Fruit fly (Drosophila melanogaster) whole organism, larva: ENCODE data around the gene CG9733.

Source experiments
- noc ChIP-seq: fragments of 200-800 bp; sonication (Bioruptor generic); optimal IDR thresholded peaks from 3 replicates; lab custom pipeline; 2019; ENCODE audit warnings: missing biosample characterization, mild to moderate bottlenecking, missing genetic modification characterization, moderate library complexity

The CG9733 gene

dm6 chr3R:30277700-30278099 lies 31.2 kb upstream of the CG9733 start, which contains the start of gene heca:
heca (plus strand) TSS chr3R:30277932.
- no peak for TF ChIP-seq noc

- TF ChIP-seq noc, result no peak
These were observed 30.2 kb upstream of the CG9733 start for dm6 chr3R:30276482-30277282.

- TF ChIP-seq noc, result no peak
These were observed 29.5 kb upstream of the CG9733 start for dm6 chr3R:30275970-30276369.

- TF ChIP-seq noc, result no peak
These were observed 27.4 kb upstream of the CG9733 start for dm6 chr3R:30273898-30274297.

- no peak for TF ChIP-seq noc
These were observed 26.4 kb upstream of the CG9733 start for dm6 chr3R:30272858-30273379.

dm6 chr3R:30272176-30272857 lies 25.8 kb upstream of the CG9733 start:
- TF ChIP-seq noc, result no peak

dm6 chr3R:30271120-30271467 lies 24.6 kb upstream of the CG9733 start:
- TF ChIP-seq noc, result no peak

dm6 chr3R:30270318-30271119 lies 24.0 kb upstream of the CG9733 start:
- no peak for TF ChIP-seq noc

dm6 chr3R:30268733-30269132 lies 22.2 kb upstream of the CG9733 start:
- TF ChIP-seq noc, result no peak

- no peak for TF ChIP-seq noc
These were observed 18.9 kb upstream of the CG9733 start for dm6 chr3R:30265420-30265819.

- no peak for TF ChIP-seq noc
These were observed 18.3 kb upstream of the CG9733 start for dm6 chr3R:30264671-30265282.

- no peak for TF ChIP-seq noc
These were observed 17.2 kb upstream of the CG9733 start for dm6 chr3R:30263708-30264107.

dm6 chr3R:30261838-30262237 lies 15.3 kb upstream of the CG9733 start:
- TF ChIP-seq noc, result no peak

- TF ChIP-seq noc, result no peak
These were observed 13.1 kb upstream of the CG9733 start for dm6 chr3R:30259561-30259960.

- TF ChIP-seq noc, result no peak
These were observed 12.5 kb upstream of the CG9733 start for dm6 chr3R:30258991-30259351.

dm6 chr3R:30258298-30258990 lies 11.9 kb upstream of the CG9733 start:
- TF ChIP-seq noc, result no peak
